Fruit fly (Drosophila melanogaster): ENCODE results near the gene lectin-21Ca.

- no peak for TF ChIP-seq CG8478 (optimal IDR thresholded peaks at IDR 0.05)
- TF ChIP-seq CTCF (optimal IDR thresholded peaks at IDR 0.05) = peak in 1 of 2 experiments; percentile 20
Observed at dm6 chr2L:601848-602247, 22.6 kb upstream of the lectin-21Ca start.

Measured in S2 (cell line).